Fruit fly (Drosophila melanogaster) Kc167 (cell line): ENCODE data around the gene CG8671.

Source experiments
- h ChIP-seq: fragments of >200 bp; optimal IDR thresholded peaks from 3 replicates; lab custom pipeline; 2018; ENCODE audit warnings: missing external identifiers
- insv ChIP-seq: fragments of >200 bp; optimal IDR thresholded peaks from 3 replicates; lab custom pipeline; 2018; ENCODE audit warnings: missing external identifiers

DNA sequence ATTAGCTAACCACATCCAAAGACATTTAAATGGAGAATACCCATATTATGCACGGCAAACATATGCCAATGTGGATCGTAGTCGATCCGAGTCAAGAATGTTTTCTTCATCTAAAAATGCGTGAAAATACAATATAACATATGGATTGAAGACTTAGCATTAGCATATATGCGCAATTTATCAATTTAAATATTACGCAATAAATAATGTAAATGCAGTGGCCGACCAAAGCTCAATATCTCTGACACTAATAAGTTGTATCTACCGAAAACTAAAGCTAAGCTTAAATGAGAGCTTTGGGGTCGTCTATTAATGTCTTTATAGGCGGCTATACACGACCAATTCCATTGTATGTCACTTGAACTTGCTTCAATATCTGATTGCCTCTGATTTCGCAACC, 27.3 kb upstream of the CG8671 start:
- TF ChIP-seq insv (lab: Kevin White, UChicago) = no peak
- no peak for TF ChIP-seq h (lab: Kevin White, UChicago)
